Fruit fly (Drosophila melanogaster) whole organism, wandering third instar larva: ENCODE measurements around the gene CG10887.

Source experiments
- Hr78 ChIP-seq: fragments of >200 bp; optimal IDR thresholded peaks from 2 replicates; lab custom pipeline; 2017; ENCODE audit warnings: missing biosample characterization, missing genetic modification characterization
- Mio ChIP-seq: sonication (Bioruptor generic); optimal IDR thresholded peaks from 2 replicates; lab custom pipeline; 2016; ENCODE audit warnings: missing biosample characterization, missing genetic modification characterization
- Rel ChIP-seq, 2 experiments: fragments of 200-800 bp; sonication (Bioruptor generic) in 1 of 2; optimal IDR thresholded peaks; 2 replicates in 1 of 2; 3 replicates in 1 of 2; lab custom pipeline; 2016 to 2019; ENCODE audit warnings: mild to moderate bottlenecking in 2 of 2, missing biosample characterization in 2 of 2, missing genetic modification characterization in 2 of 2, moderate library complexity in 1 of 2
- jim ChIP-seq: fragments of 175-275, 200-325 bp; sonication (Bioruptor generic); optimal IDR thresholded peaks from 2 replicates; lab custom pipeline; 2016; ENCODE audit warnings: missing biosample characterization, mild to moderate bottlenecking, missing genetic modification characterization
- lola ChIP-seq: fragments of >200 bp; optimal IDR thresholded peaks from 2 replicates; lab custom pipeline; 2017; ENCODE audit warnings: missing biosample characterization, missing genetic modification characterization
- woc ChIP-seq: sonication (Bioruptor generic); optimal IDR thresholded peaks from 2 replicates; lab custom pipeline; 2016; ENCODE audit warnings: missing biosample characterization, mild to moderate bottlenecking, missing genetic modification characterization

DNA sequence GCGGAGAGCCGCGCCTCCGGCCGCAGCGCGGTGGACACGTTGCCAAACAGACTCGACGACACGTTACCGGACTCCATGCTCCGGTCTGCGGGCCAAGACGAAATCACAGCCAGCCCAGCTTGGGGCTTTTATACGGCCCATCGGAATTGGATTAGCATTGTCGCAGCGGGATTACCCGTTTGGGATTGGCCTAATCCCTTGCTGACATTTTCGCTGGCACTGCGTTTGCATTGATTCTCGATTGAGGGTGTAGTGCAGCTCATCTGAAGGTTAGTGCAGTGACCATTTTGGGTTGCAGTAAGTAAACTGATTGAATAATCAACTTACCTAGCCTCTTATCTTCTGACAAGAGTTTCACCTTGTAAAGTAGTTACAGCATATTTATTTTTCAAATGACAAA is 32.3 kb upstream of the CG10887 start, which contains the start of gene Rh3:
- no peak for TF ChIP-seq lola (GFP tag; lab: Kevin White, UChicago)
- TF ChIP-seq jim (GFP tag; lab: Kevin White, UChicago): no peak
- TF ChIP-seq Mio (GFP tag; lab: Kevin White, UChicago): no peak
- TF ChIP-seq Hr78 (GFP tag; lab: Kevin White, UChicago): no peak
- no peak for TF ChIP-seq Rel (GFP tag; optimal IDR thresholded peaks at IDR 0.05; lab: Kevin White, UChicago)
- TF ChIP-seq Rel (tag; optimal IDR thresholded peaks at IDR 0.05; lab: Kevin White, UChicago): no peak
- no peak for TF ChIP-seq woc
